Worm (Caenorhabditis elegans) whole organism, L4 larva: ENCODE data around the gene T04A8.13.

Experiments
- F44E2.7 ChIP-seq: fragments of 200-800 bp; sonication (Bioruptor generic); IDR thresholded peaks from 2 replicates; pipeline ENCODE4 v2.1.2; 2022; ENCODE audit warnings: missing genetic modification characterization, missing compliant biosample characterization
- F49E8.2 ChIP-seq: sonication (generic microtip); optimal IDR thresholded peaks from 2 replicates; lab custom pipeline; 2016; ENCODE audit warnings: missing compliant biosample characterization, mild to moderate bottlenecking, missing genetic modification characterization, borderline replicate concordance
- R02D3.7 ChIP-seq: fragments of 150-350 bp; sonication (generic microtip); optimal IDR thresholded peaks from 3 replicates; lab custom pipeline; 2014; ENCODE audit warnings: missing biosample characterization, missing genetic modification characterization
- T20F7.1 ChIP-seq: fragments of 200-800 bp; sonication (Bioruptor generic); optimal IDR thresholded peaks from 2 replicates; lab custom pipeline; 2018; ENCODE audit warnings: mild to moderate bottlenecking, missing genetic modification characterization, missing compliant biosample characterization
- Y105C5A.15 ChIP-seq: fragments of 200-800 bp; sonication (Bioruptor generic); IDR thresholded peaks from 2 replicates; pipeline ENCODE4 v1.3.6; 2022; ENCODE audit warnings: missing genetic modification characterization, missing compliant biosample characterization
- Y75B8A.6 ChIP-seq: fragments of 200-800 bp; sonication (Bioruptor generic); IDR thresholded peaks from 2 replicates; pipeline ENCODE4 v1.3.6; 2022; ENCODE audit warnings: missing genetic modification reagents, missing genetic modification characterization, missing compliant biosample characterization
- ZK337.2 ChIP-seq: fragments of 200-800 bp; sonication (Bioruptor generic); IDR thresholded peaks from 2 replicates; pipeline ENCODE4 v1.3.6; 2022; ENCODE audit warnings: missing genetic modification reagents, missing genetic modification characterization, missing compliant biosample characterization
- aha-1 ChIP-seq: fragments of 150-350 bp; peaks from one replicate; lab custom pipeline; 2014; ENCODE audit warnings: missing biosample characterization, missing genetic modification characterization
- aly-2 ChIP-seq: sonication (generic microtip); optimal IDR thresholded peaks from 2 replicates; lab custom pipeline; 2018; ENCODE audit warnings: missing biosample characterization, missing genetic modification characterization
- ceh-32 ChIP-seq: sonication (generic microtip); optimal IDR thresholded peaks from 2 replicates; lab custom pipeline; 2016; ENCODE audit warnings: mild to moderate bottlenecking, missing genetic modification characterization, missing compliant biosample characterization; ENCODE audit not compliant: poor library complexity
- ceh-62 ChIP-seq: sonication (generic microtip); optimal IDR thresholded peaks from 2 replicates; lab custom pipeline; 2017; ENCODE audit warnings: missing biosample characterization, missing genetic modification characterization
- ces-1 ChIP-seq: fragments of 150-350 bp; sonication (generic microtip); optimal IDR thresholded peaks from 4 replicates; lab custom pipeline; 2014; ENCODE audit warnings: missing biosample characterization, missing genetic modification reagents, missing genetic modification characterization
- daf-16 ChIP-seq, 3 experiments: sonication (generic microtip); optimal IDR thresholded peaks; 2 replicates each; lab custom pipeline; 2016 to 2017; ENCODE audit warnings: missing genetic modification characterization in 3 of 3, missing genetic modification reagents in 3 of 3, mild to moderate bottlenecking in 2 of 3, missing compliant biosample characterization in 2 of 3, missing biosample characterization in 1 of 3, moderate library complexity in 1 of 3
- daf-8 ChIP-seq: fragments of 200-800 bp; sonication (Bioruptor generic); IDR thresholded peaks from 2 replicates; pipeline ENCODE4 v1.3.6; 2022; ENCODE audit warnings: missing genetic modification characterization, missing compliant biosample characterization
- dmd-8 ChIP-seq: fragments of 200-800 bp; sonication (Bioruptor generic); IDR thresholded peaks from 2 replicates; pipeline ENCODE4 v1.3.6; 2022; ENCODE audit warnings: missing genetic modification characterization, missing compliant biosample characterization
- dve-1 ChIP-seq: sonication (generic microtip); optimal IDR thresholded peaks from 2 replicates; lab custom pipeline; 2017; ENCODE audit warnings: antibody characterized with exemption, mild to moderate bottlenecking, missing genetic modification characterization, missing compliant biosample characterization; ENCODE audit not compliant: insufficient read depth
- fos-1 ChIP-seq: fragments of 150-350 bp; optimal IDR thresholded peaks from 2 replicates; lab custom pipeline; 2014; ENCODE audit warnings: missing biosample characterization, missing genetic modification characterization
- hif-1 ChIP-seq, 2 experiments: sonication (generic microtip); optimal IDR thresholded peaks; 2 replicates each; lab custom pipeline; 2016 to 2017; ENCODE audit warnings: missing compliant biosample characterization in 2 of 2, missing genetic modification characterization in 2 of 2, missing genetic modification reagents in 2 of 2, missing genotype in 2 of 2, mild to moderate bottlenecking in 1 of 2
- hmg-1.1 ChIP-seq: fragments of 200-800 bp; sonication (Bioruptor generic); IDR thresholded peaks from 2 replicates; pipeline ENCODE4 v1.3.6; 2022; ENCODE audit warnings: missing genetic modification reagents, missing genetic modification characterization, missing compliant biosample characterization
- lin-13 ChIP-seq: fragments of 150-350 bp; optimal IDR thresholded peaks from 2 replicates; lab custom pipeline; 2014; ENCODE audit warnings: missing biosample characterization, missing genetic modification reagents, missing genetic modification characterization
- madf-5 ChIP-seq, 2 experiments: fragments of 200-800 bp; sonication (Bioruptor generic); IDR thresholded peaks; 2 replicates each; pipeline ENCODE4 v1.3.6; 2022; ENCODE audit warnings: missing compliant biosample characterization in 2 of 2, missing genetic modification characterization in 2 of 2
- mes-2 ChIP-seq: sonication (generic microtip); optimal IDR thresholded peaks from 2 replicates; lab custom pipeline; 2016; ENCODE audit warnings: missing genotype, mild to moderate bottlenecking, missing genetic modification characterization, missing compliant biosample characterization; ENCODE audit not compliant: poor library complexity, severe bottlenecking
- mxl-3 ChIP-seq: fragments of 200-800 bp; sonication (Bioruptor generic); optimal IDR thresholded peaks from 2 replicates; lab custom pipeline; 2018; ENCODE audit warnings: mild to moderate bottlenecking, missing genetic modification characterization, missing compliant biosample characterization
- nhr-11 ChIP-seq: fragments of 150-350 bp; optimal IDR thresholded peaks from 2 replicates; lab custom pipeline; 2014; ENCODE audit warnings: missing biosample characterization, missing genetic modification characterization
- nhr-76 ChIP-seq: fragments of 150-350 bp; optimal IDR thresholded peaks from 2 replicates; lab custom pipeline; 2014; ENCODE audit warnings: missing biosample characterization, missing genetic modification characterization
- php-3 ChIP-seq: fragments of 200-800 bp; sonication (Bioruptor generic); IDR thresholded peaks from 2 replicates; pipeline ENCODE4 v1.3.6; 2022; ENCODE audit warnings: missing genetic modification reagents, missing genetic modification characterization, missing compliant biosample characterization
- snpc-1.2 ChIP-seq: fragments of 200-800 bp; sonication (Bioruptor generic); IDR thresholded peaks from 2 replicates; pipeline ENCODE4 v1.3.6; 2022; ENCODE audit warnings: missing genetic modification reagents, missing genetic modification characterization, missing compliant biosample characterization
- spr-1 ChIP-seq: sonication (generic microtip); optimal IDR thresholded peaks from 2 replicates; lab custom pipeline; 2016; ENCODE audit warnings: mild to moderate bottlenecking, missing genetic modification characterization, missing compliant biosample characterization
- tag-97 ChIP-seq: fragments of 200-800 bp; sonication (Bioruptor generic); IDR thresholded peaks from 2 replicates; pipeline ENCODE4 v1.3.6; 2022; ENCODE audit warnings: missing genetic modification characterization, missing compliant biosample characterization
- unc-62 ChIP-seq, 3 experiments: fragments of 150-350 bp in 1 of 3; sonication (generic microtip); optimal IDR thresholded peaks in 2 of 3; peaks in 1 of 3; 1 replicate in 1 of 3; 2 replicates in 2 of 3; lab custom pipeline; 2014 to 2017; ENCODE audit warnings: missing biosample characterization in 3 of 3, missing genetic modification characterization in 3 of 3, missing genetic modification reagents in 3 of 3, missing genotype in 1 of 3
- zip-11 ChIP-seq: fragments of 200-800 bp; sonication (Bioruptor generic); IDR thresholded peaks from 2 replicates; pipeline ENCODE4 v1.3.6; 2022; ENCODE audit warnings: missing genetic modification characterization, missing compliant biosample characterization

T04A8.13 gene

ce11 chrIII:4677466-4677865 lies 29.3 kb upstream of the T04A8.13 start, which contains the start of gene srg-10:
Gene srg-10, plus strand, starts transcription at chrIII:4677766.
- TF ChIP-seq F49E8.2 (tag; lab: Kevin White, UChicago) (no peak), madf-5 (GFP tag; IDR thresholded peaks at IDR 0.05; lab: Robert Waterston, UW) (no peak), aha-1 (tag; lab: Kevin White, UChicago) (no peak), F44E2.7 (no peak), Y75B8A.6 (GFP tag; lab: Robert Waterston, UW) (no peak), ceh-32 (tag; lab: Kevin White, UChicago) (no peak)

- TF ChIP-seq aha-1 (tag; lab: Kevin White, UChicago) = peak; percentile 97
- TF ChIP-seq dve-1 (tag; lab: Kevin White, UChicago) = no peak
- TF ChIP-seq, all 104 proteins: peak for 1
Observed at ce11 chrIII:4679963-4680484, 26.8 kb upstream of the T04A8.13 start, which contains the start of gene srg-11. Gene srg-11, plus strand, starts transcription at chrIII:4680013.

ce11 chrIII:4687134-4687533 lies 19.6 kb upstream of the T04A8.13 start:
- peak in 1 of 2 experiments; percentile 15 for TF ChIP-seq hif-1 (tag; optimal IDR thresholded peaks at IDR 0.05; lab: Kevin White, UChicago)
- TF ChIP-seq daf-16 (GFP tag; optimal IDR thresholded peaks at IDR 0.05; lab: Kevin White, UChicago) = peak in 1 of 2 experiments; percentile 87
- no peak for TF ChIP-seq daf-16 (tag; optimal IDR thresholded peaks at IDR 0.05; lab: Kevin White, UChicago)
- peak in 1 of 2 experiments; percentile 42 for TF ChIP-seq unc-62 (GFP tag; optimal IDR thresholded peaks at IDR 0.05 in 1 of 2; lab: Kevin White, UChicago)
- no peak for TF ChIP-seq unc-62 (tag; optimal IDR thresholded peaks at IDR 0.05; lab: Kevin White, UChicago)
- no peak for TF ChIP-seq lin-13 (GFP tag; lab: Kevin White, UChicago)
- TF ChIP-seq nhr-11 (tag; lab: Kevin White, UChicago) = peak; percentile 50

ce11 chrIII:4688356-4688755 lies 18.4 kb upstream of the T04A8.13 start, which contains the start of gene tag-243:
Gene tag-243, minus strand, starts transcription at chrIII:4688456.
- TF ChIP-seq fos-1 (tag; lab: Kevin White, UChicago) (no peak), hmg-1.1 (GFP tag; lab: Robert Waterston, UW) (no peak), R02D3.7 (tag; lab: Kevin White, UChicago) (no peak), Y105C5A.15 (no peak), F49E8.2 (tag; lab: Kevin White, UChicago) (no peak), nhr-76 (tag; lab: Kevin White, UChicago) (no peak), T20F7.1 (GFP tag; lab: Kevin White, UChicago) (no peak), snpc-1.2 (GFP tag; lab: Robert Waterston, UW) (no peak), daf-8 (GFP tag; lab: Robert Waterston, UW) (no peak), ces-1 (no peak), hif-1 (tag; optimal IDR thresholded peaks at IDR 0.05; lab: Kevin White, UChicago) (no peak), mxl-3 (GFP tag; lab: Kevin White, UChicago) (no peak), dmd-8 (GFP tag; lab: Robert Waterston, UW) (no peak), ceh-62 (no peak), mes-2 (tag; lab: Kevin White, UChicago) (no peak), aly-2 (no peak), zip-11 (GFP tag; lab: Robert Waterston, UW) (no peak), ZK337.2 (GFP tag; lab: Robert Waterston, UW) (no peak), spr-1 (tag; lab: Kevin White, UChicago) (no peak)

ce11 chrIII:4688965-4689364 lies 17.8 kb upstream of the T04A8.13 start, which contains the start of gene ppat-1:
Gene ppat-1, plus strand, starts transcription at chrIII:4689280.
- TF ChIP-seq php-3 (0 out of 2 replicates have a peak, but pooled peaks have one; percentile 14), daf-16 (GFP tag; optimal IDR thresholded peaks at IDR 0.05; lab: Kevin White, UChicago) (no peak), daf-16 (tag; optimal IDR thresholded peaks at IDR 0.05; lab: Kevin White, UChicago) (peak; percentile 73), aha-1 (tag; lab: Kevin White, UChicago) (peak; percentile 75), tag-97 (no peak)
